Worm (Caenorhabditis elegans): ENCODE data around the gene F13A7.11.
"Not testable (repeated sequence)": the region's sequence is repeated elsewhere in the genome, so short reads cannot be mapped to it uniquely, and the experiment has no call there.

F13A7.11 gene

DNA sequence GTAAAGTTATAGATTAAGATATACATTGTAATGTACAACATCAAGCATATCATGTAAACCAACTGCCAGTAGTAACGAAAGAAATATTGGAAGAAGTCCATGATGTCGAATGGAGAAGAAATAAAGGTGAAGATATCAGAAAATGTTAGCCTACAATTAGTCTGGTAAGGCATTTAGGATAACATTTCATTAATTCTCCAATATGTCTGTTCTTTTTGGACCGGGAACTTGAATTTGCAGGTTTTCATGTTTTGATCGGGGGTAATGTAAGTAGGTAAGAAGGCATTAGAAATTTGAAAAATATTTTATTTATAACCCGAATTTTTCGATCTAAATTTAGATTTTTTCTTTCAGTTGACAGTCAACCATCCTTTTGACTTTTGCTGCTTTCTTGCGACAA, 1.4 kb downstream of the F13A7.11 start, which contains the start of gene srd-63:
srd-63 (minus strand) TSS at position 101 of the 400 bp plus-strand sequence.
- TF ChIP-seq F49E8.2 (tag; optimal IDR thresholded peaks at IDR 0.05; ENCODE audit: borderline replicate concordance): no peak
- no peak for TF ChIP-seq cey-2 (tag; optimal IDR thresholded peaks at IDR 0.05; ENCODE audit: borderline replicate concordance, insufficient read depth)
- TF ChIP-seq ZK546.5 (tag; optimal IDR thresholded peaks at IDR 0.05): no peak
- no peak for TF ChIP-seq snpc-4 (tag; optimal IDR thresholded peaks at IDR 0.05)
- TF ChIP-seq mdt-29 (GFP tag; IDR thresholded peaks at IDR 0.05): no peak
- no peak for TF ChIP-seq spr-1 (tag; optimal IDR thresholded peaks at IDR 0.05)
- TF ChIP-seq hmg-1.1 (GFP tag; IDR thresholded peaks at IDR 0.05): no peak
- TF ChIP-seq aly-2 (tag; optimal IDR thresholded peaks at IDR 0.05): no peak
- TF ChIP-seq lin-15B (tag; optimal IDR thresholded peaks at IDR 0.05): no peak
- no peak for TF ChIP-seq ceh-82 (tag; optimal IDR thresholded peaks at IDR 0.05)
- TF ChIP-seq ceh-44 (GFP tag; IDR thresholded peaks at IDR 0.05): no peak
- TF ChIP-seq unc-130 (GFP tag; optimal IDR thresholded peaks at IDR 0.05): no peak
- no peak for TF ChIP-seq mdl-1 (tag; optimal IDR thresholded peaks at IDR 0.05)
- no peak for TF ChIP-seq madf-9 (GFP tag; conservative IDR thresholded peaks at IDR 0.05)
- TF ChIP-seq nhr-11 (tag; optimal IDR thresholded peaks at IDR 0.05): no peak
- no peak for TF ChIP-seq duxl-1 (tag; optimal IDR thresholded peaks at IDR 0.05; ENCODE audit: poor library complexity)
- TF ChIP-seq unc-62 (GFP tag; optimal IDR thresholded peaks at IDR 0.05 in 1 of 2): no peak
- TF ChIP-seq unc-62 (tag; optimal IDR thresholded peaks at IDR 0.05): no peak
- no peak for TF ChIP-seq jun-1 (tag; optimal IDR thresholded peaks at IDR 0.05)

DNA sequence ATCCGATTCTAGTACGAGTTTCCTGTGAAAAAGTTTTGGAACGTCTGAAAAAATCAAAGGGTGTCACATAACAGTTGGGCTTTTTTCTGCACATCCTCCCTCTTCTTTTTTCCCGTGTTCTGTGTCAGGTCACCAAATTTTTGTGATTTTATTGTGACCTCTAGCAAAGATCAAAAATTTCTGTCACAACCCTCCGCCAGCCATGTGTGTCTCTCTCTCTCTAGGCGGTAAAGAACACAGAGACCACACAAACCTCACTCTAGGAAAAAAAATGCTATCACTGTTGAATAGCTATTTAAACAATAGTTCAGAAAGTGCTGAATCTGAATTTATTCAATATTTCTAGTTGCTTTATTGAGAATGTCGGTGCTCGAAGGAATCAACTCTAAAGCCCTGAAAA, 4.4 kb downstream of the F13A7.11 start, which contains the start of gene gst-44:
gst-44 (plus strand) TSS at position 237 of the 400 bp plus-strand sequence.
- TF ChIP-seq nhr-77 (tag; optimal IDR thresholded peaks at IDR 0.05) (peak; percentile 11), spr-3 (GFP tag; optimal IDR thresholded peaks at IDR 0.05) (no peak), dmd-6 (GFP tag; IDR thresholded peaks at IDR 0.05) (peak; percentile 86), pqm-1 (tag; optimal IDR thresholded peaks at IDR 0.05) (peak; percentile 31), zip-2 (tag; optimal IDR thresholded peaks at IDR 0.05) (no peak), mxl-3 (GFP tag; optimal IDR thresholded peaks at IDR 0.05) (peak; percentile 67), hlh-11 (tag; optimal IDR thresholded peaks at IDR 0.05) (peak; percentile 45), madf-5 (GFP tag; IDR thresholded peaks at IDR 0.05) (no peak), nhr-111 (GFP tag; optimal IDR thresholded peaks at IDR 0.05) (no peak), lir-3 (tag; optimal IDR thresholded peaks at IDR 0.05) (no peak), nhr-102 (tag; optimal IDR thresholded peaks at IDR 0.05) (peak; percentile 95), nhr-28 (tag; optimal IDR thresholded peaks at IDR 0.05) (peak; percentile 88)

DNA sequence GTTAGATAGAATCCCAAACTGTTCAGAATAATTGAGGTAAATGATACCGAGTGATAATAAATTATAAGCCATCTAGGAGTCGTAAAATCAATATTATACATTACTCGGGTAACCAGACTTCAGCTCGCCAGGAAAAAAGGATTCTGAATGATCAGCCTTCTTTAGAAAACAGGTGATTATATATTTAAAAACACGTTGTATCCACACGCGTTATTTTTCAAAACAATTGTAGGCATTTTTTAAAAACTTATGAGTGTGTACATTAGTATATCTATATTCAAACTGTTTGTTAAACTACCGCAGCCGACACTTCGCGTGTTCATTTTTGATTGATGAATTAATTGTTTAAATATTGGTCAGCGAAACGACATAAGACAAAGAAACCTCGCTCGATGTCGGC, 6.8 kb downstream of the F13A7.11 start, which contains the start of gene sri-65:
sri-65 (minus strand) TSS at position 101 of the 400 bp plus-strand sequence.
- TF ChIP-seq unc-62 (GFP tag; optimal IDR thresholded peaks at IDR 0.05 in 1 of 2): peak in 1 of 2 experiments; percentile 62
- no peak for TF ChIP-seq unc-62 (tag; optimal IDR thresholded peaks at IDR 0.05)
- no peak for TF ChIP-seq lin-1 (GFP tag; IDR thresholded peaks at IDR 0.05)
- TF ChIP-seq unc-130 (GFP tag; optimal IDR thresholded peaks at IDR 0.05): no peak

DNA sequence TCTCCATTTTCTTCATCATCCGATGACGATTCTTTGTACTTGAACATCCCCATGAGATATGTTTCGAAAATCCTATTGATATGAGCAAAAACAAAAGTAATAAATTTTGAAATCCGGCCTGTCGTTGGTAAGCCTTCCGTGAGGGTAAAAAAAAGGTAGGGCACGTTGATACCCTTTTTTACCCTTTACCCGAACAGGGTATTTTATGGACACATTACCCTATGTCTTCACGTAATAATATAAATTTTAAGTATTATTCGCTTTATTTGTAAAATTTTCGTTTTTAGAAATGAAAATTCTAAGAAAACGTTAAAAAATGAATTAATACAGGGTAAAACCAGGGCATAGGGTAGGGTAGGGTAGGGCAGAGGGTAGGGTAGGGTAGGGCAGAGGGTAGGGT, 11.4 kb downstream of the F13A7.11 start, which contains the start of gene F13A7.7:
F13A7.7 (minus strand) TSS at position 101 of the 400 bp plus-strand sequence.
- not testable (repeated sequence) for TF ChIP-seq F37D6.2 (tag; optimal IDR thresholded peaks at IDR 0.05); nhr-111 (GFP tag; optimal IDR thresholded peaks at IDR 0.05); ceh-20 (GFP tag; IDR thresholded peaks at IDR 0.05)

DNA sequence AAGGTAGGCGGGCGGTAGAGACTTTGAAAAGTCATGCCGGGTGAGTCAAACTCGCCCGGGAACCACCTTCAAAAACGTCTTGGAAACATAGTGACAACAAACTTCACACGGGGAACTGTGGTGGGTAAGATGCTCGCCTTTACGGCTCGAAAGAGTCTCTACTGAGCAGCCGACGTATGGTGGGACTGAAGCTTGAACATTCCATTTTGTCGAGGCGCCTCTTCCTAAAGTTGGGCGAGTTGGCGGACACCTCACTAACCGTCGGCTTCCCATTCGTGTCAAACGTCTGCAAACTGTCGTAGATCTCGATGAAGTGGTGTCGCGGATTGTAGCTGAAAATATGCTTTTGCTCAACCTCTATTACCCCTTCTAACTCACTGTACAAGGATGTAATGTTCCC, 12.2 kb downstream of the F13A7.11 start:
- no peak for TF ChIP-seq tra-1 (GFP tag; IDR thresholded peaks at IDR 0.05)
- TF ChIP-seq hlh-30 (tag; optimal IDR thresholded peaks at IDR 0.05; ENCODE audit: insufficient read depth): no peak
- TF ChIP-seq cey-2 (tag; optimal IDR thresholded peaks at IDR 0.05; ENCODE audit: borderline replicate concordance, insufficient read depth): no peak
- TF ChIP-seq aha-1 (tag): peak; percentile 94
- TF ChIP-seq ceh-20 (GFP tag; IDR thresholded peaks at IDR 0.05): no peak
